Worm (Caenorhabditis elegans) whole organism, young adult: ENCODE measurements around the gene F47E1.2.

Experiments used
- ama-1 ChIP-seq, 3 experiments: fragments of 150-350 bp in 1 of 3; sonication (generic microtip) in 2 of 3; optimal IDR thresholded peaks; 2 replicates each; lab custom pipeline; 2014 to 2018; ENCODE audit warnings: missing biosample characterization in 2 of 3, missing genetic modification characterization in 2 of 3, missing genetic modification reagents in 2 of 3
- attf-6 ChIP-seq: fragments of 200-800 bp; sonication (Bioruptor generic); IDR thresholded peaks from 2 replicates; pipeline ENCODE4 v1.3.6; 2022; ENCODE audit warnings: missing genetic modification reagents, missing genetic modification characterization, missing compliant biosample characterization
- snpc-1.3 ChIP-seq: sonication (generic microtip); optimal IDR thresholded peaks from 2 replicates; lab custom pipeline; 2017; ENCODE audit warnings: missing genetic modification characterization, mild to moderate bottlenecking, missing compliant biosample characterization, antibody characterized with exemption, moderate library complexity, missing genotype, missing genetic modification reagents; ENCODE audit not compliant: insufficient read depth
- snpc-4 ChIP-seq, 5 experiments: fragments of 150-350 bp in 1 of 5; sonication (generic microtip) in 4 of 5; optimal IDR thresholded peaks; 2 replicates each; lab custom pipeline; 2014 to 2018; ENCODE audit warnings: missing genetic modification characterization in 5 of 5, missing biosample characterization in 3 of 5, antibody characterized with exemption in 2 of 5, mild to moderate bottlenecking in 2 of 5, missing compliant biosample characterization in 2 of 5, missing genotype in 2 of 5, moderate library complexity in 2 of 5, missing genetic modification reagents in 1 of 5
- unc-130 ChIP-seq: sonication (generic microtip); optimal IDR thresholded peaks from 2 replicates; lab custom pipeline; 2016; ENCODE audit warnings: missing genetic modification reagents, missing genetic modification characterization, missing compliant biosample characterization

DNA sequence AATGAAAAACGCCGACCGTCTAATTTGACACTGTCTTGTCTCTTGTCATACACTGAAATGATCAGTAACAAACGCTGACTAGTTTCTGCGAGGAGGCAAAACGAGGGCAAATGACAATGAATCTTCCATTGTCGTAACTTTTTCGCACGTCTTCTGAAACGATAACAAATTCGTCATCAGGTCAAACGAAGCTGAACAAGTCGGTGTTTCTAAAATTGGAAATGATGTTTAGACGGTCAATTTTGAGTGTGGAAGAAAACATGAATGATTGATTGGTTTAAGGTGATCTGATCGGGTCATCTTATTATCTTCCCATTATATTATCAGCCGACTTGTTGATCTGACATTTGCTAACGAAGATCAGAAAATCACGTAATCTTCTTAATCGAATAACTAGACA, 4.0 kb upstream of the F47E1.2 start:
- TF ChIP-seq unc-130 (no peak), snpc-4 (GFP tag; optimal IDR thresholded peaks at IDR 0.05; lab: Kevin White, UChicago) (no peak), snpc-4 (tag; optimal IDR thresholded peaks at IDR 0.05; lab: Kevin White, UChicago) (no peak), attf-6 (no peak), snpc-1.3 (no peak), ama-1 (optimal IDR thresholded peaks at IDR 0.05; lab: Kevin White, UChicago) (no peak), ama-1 (GFP tag; optimal IDR thresholded peaks at IDR 0.05; lab: Kevin White, UChicago) (no peak)
